Worm (Caenorhabditis elegans): ENCODE results near the gene Y79H2A.3.

ce11 chrIII:11991654-11992292 lies 60.3 kb downstream of the Y79H2A.3 start:
- TF ChIP-seq egl-27 (tag; optimal IDR thresholded peaks at IDR 0.05) (no peak), egl-5 (tag; optimal IDR thresholded peaks at IDR 0.05) (no peak), hmg-11 (tag; optimal IDR thresholded peaks at IDR 0.05) (no peak), sea-2 (GFP tag; optimal IDR thresholded peaks at IDR 0.05) (no peak), fkh-10 (GFP tag; optimal IDR thresholded peaks at IDR 0.05) (no peak), skn-1 (tag; optimal IDR thresholded peaks at IDR 0.05) (no peak), unc-62 (GFP tag; optimal IDR thresholded peaks at IDR 0.05) (no peak), nhr-11 (tag; optimal IDR thresholded peaks at IDR 0.05) (no peak), lsy-12 (tag; optimal IDR thresholded peaks at IDR 0.05) (no peak)

Measured in whole organism, L3 larva.